Worm (Caenorhabditis elegans): ENCODE data around the gene cex-2.

The cex-2 gene

DNA sequence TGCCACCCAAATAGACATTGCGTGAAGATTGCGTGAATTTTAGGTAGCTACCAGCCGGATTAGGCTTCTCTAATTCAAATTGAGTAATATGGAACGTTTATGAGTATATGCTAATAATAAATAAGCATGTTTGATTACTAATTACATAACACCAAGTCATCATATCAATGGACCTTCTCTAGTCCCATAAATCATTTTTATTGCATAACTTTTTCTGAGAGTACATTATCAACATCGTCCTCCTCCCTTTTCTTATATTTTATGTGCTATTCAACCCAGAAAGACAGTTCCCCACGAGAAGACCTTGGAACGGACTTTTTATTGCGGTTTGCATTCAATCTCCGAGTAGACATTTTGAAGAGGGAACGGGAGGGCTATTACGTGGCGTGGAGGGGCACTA, 22.9 kb downstream of the cex-2 start:
- TF ChIP-seq M03D4.4 (tag; optimal IDR thresholded peaks at IDR 0.05), result peak; percentile 27
- no peak for TF ChIP-seq unc-39 (tag; optimal IDR thresholded peaks at IDR 0.05)
- peak; percentile 7 for TF ChIP-seq ztf-11 (tag; optimal IDR thresholded peaks at IDR 0.05)
- TF ChIP-seq ceh-39 (tag; optimal IDR thresholded peaks at IDR 0.05), result no peak
- TF ChIP-seq cnd-1 (tag; optimal IDR thresholded peaks at IDR 0.05), result no peak
- TF ChIP-seq snpc-4 (tag; optimal IDR thresholded peaks at IDR 0.05), result no peak
- peak; percentile 49 for TF ChIP-seq sptf-1 (tag; optimal IDR thresholded peaks at IDR 0.05)
- no peak for TF ChIP-seq mep-1 (tag; optimal IDR thresholded peaks at IDR 0.05)
- no peak for TF ChIP-seq hlh-1 (tag; optimal IDR thresholded peaks at IDR 0.05)
- no peak for TF ChIP-seq mls-2 (tag; optimal IDR thresholded peaks at IDR 0.05)
- TF ChIP-seq tbx-8 (GFP tag; optimal IDR thresholded peaks at IDR 0.05), result no peak
- TF ChIP-seq zip-8 (tag; optimal IDR thresholded peaks at IDR 0.05), result peak; percentile 14
- TF ChIP-seq lsy-2 (tag; optimal IDR thresholded peaks at IDR 0.05), result no peak
- peak; percentile 79 for TF ChIP-seq nhr-2 (tag; optimal IDR thresholded peaks at IDR 0.05)
- TF ChIP-seq nhr-237 (tag; optimal IDR thresholded peaks at IDR 0.05), result no peak
- TF ChIP-seq nhr-76 (tag; optimal IDR thresholded peaks at IDR 0.05), result no peak
- no peak for TF ChIP-seq blmp-1 (tag; optimal IDR thresholded peaks at IDR 0.05)
- no peak for TF ChIP-seq unc-120 (tag; optimal IDR thresholded peaks at IDR 0.05; ENCODE audit: poor library complexity, severe bottlenecking)
- TF ChIP-seq lin-13 (tag; optimal IDR thresholded peaks at IDR 0.05), result no peak
- TF ChIP-seq elt-3 (tag; optimal IDR thresholded peaks at IDR 0.05), result no peak
- no peak for TF ChIP-seq bed-3 (GFP tag; optimal IDR thresholded peaks at IDR 0.05)
- peak; percentile 50 for TF ChIP-seq ces-1 (GFP tag; optimal IDR thresholded peaks at IDR 0.05)
- peak; percentile 21 for TF ChIP-seq lin-32 (GFP tag; optimal IDR thresholded peaks at IDR 0.05)
- TF ChIP-seq unc-62 (GFP tag; optimal IDR thresholded peaks at IDR 0.05), result peak; percentile 65
- peak; percentile 46 for TF ChIP-seq mab-5 (tag; optimal IDR thresholded peaks at IDR 0.05)
- no peak for TF ChIP-seq ceh-43 (GFP tag; optimal IDR thresholded peaks at IDR 0.05)
- peak; percentile 7 for TF ChIP-seq nhr-12 (tag; optimal IDR thresholded peaks at IDR 0.05)
- TF ChIP-seq ham-2 (GFP tag; optimal IDR thresholded peaks at IDR 0.05), result peak; percentile 18
- TF ChIP-seq sem-2 (GFP tag; optimal IDR thresholded peaks at IDR 0.05), result no peak
- TF ChIP-seq flh-1 (GFP tag; optimal IDR thresholded peaks at IDR 0.05), result no peak
- TF ChIP-seq elt-1 (tag; optimal IDR thresholded peaks at IDR 0.05; ENCODE audit: borderline replicate concordance, insufficient read depth), result no peak
- no peak for TF ChIP-seq drap-1 (GFP tag; optimal IDR thresholded peaks at IDR 0.05)
- no peak for TF ChIP-seq nhr-28 (tag; optimal IDR thresholded peaks at IDR 0.05)
- no peak for TF ChIP-seq ceh-83 (GFP tag; optimal IDR thresholded peaks at IDR 0.05)
- TF ChIP-seq pha-4 (tag; optimal IDR thresholded peaks at IDR 0.05), result no peak

DNA sequence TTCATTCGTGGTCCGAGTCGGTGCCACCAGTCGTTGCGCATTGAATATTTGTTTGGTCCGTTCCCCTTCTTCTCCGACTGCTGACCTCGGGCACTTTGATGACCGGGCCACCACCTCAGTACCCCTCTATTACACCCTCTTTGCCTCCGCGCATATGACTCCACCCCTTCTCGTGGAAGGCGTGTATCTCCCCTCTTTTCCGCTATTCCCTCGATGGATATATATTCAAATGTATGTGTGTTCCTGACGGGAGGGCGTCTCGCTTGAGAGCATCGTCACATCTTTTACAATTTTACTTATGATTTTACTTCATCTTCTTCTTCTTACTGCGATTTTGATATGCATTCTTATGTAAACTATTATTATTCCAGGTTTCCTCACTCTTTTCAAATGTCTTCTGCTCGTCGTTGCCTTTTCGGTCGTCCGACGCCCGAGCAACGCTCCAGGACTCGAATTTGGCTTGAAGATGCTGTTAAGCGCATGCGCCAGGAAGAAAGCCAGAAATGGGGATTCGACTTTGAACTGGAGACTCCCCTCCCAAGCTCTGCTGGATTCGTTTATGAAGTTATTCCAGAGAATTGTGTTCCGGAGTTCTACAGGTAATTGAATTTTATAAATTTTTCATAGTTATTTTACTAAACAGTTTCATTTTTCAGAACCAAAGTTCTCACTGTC, 24.2 kb downstream of the cex-2 start, which contains the start of gene cki-1:
Gene cki-1 (plus strand): TSS at position 372 of the 675 bp plus-strand sequence.
- no peak for TF ChIP-seq lsy-2 (tag; optimal IDR thresholded peaks at IDR 0.05)
- no peak for TF ChIP-seq sem-2 (GFP tag; optimal IDR thresholded peaks at IDR 0.05)
- no peak for TF ChIP-seq ceh-39 (tag; optimal IDR thresholded peaks at IDR 0.05)
- no peak for TF ChIP-seq unc-62 (GFP tag; optimal IDR thresholded peaks at IDR 0.05)
- TF ChIP-seq snpc-4 (tag; optimal IDR thresholded peaks at IDR 0.05), result no peak
- TF ChIP-seq bed-3 (GFP tag; optimal IDR thresholded peaks at IDR 0.05), result no peak
- peak; percentile 42 for TF ChIP-seq mls-2 (tag; optimal IDR thresholded peaks at IDR 0.05)
- TF ChIP-seq elt-1 (tag; optimal IDR thresholded peaks at IDR 0.05; ENCODE audit: borderline replicate concordance, insufficient read depth), result peak; percentile 23
- TF ChIP-seq pha-4 (tag; optimal IDR thresholded peaks at IDR 0.05), result peak; percentile 25
- peak; percentile 8 for TF ChIP-seq lin-13 (tag; optimal IDR thresholded peaks at IDR 0.05)
- no peak for TF ChIP-seq blmp-1 (tag; optimal IDR thresholded peaks at IDR 0.05)
- TF ChIP-seq ceh-83 (GFP tag; optimal IDR thresholded peaks at IDR 0.05), result no peak
- peak; percentile 98 for TF ChIP-seq nhr-2 (tag; optimal IDR thresholded peaks at IDR 0.05)
- TF ChIP-seq zip-8 (tag; optimal IDR thresholded peaks at IDR 0.05), result no peak
- TF ChIP-seq nhr-12 (tag; optimal IDR thresholded peaks at IDR 0.05), result no peak
- TF ChIP-seq sptf-1 (tag; optimal IDR thresholded peaks at IDR 0.05), result peak; percentile 77
- peak; percentile 54 for TF ChIP-seq hlh-1 (tag; optimal IDR thresholded peaks at IDR 0.05)
- no peak for TF ChIP-seq nhr-28 (tag; optimal IDR thresholded peaks at IDR 0.05)
- no peak for TF ChIP-seq cnd-1 (tag; optimal IDR thresholded peaks at IDR 0.05)
- peak; percentile 15 for TF ChIP-seq ceh-43 (GFP tag; optimal IDR thresholded peaks at IDR 0.05)
- TF ChIP-seq drap-1 (GFP tag; optimal IDR thresholded peaks at IDR 0.05), result peak; percentile 29
- TF ChIP-seq lin-32 (GFP tag; optimal IDR thresholded peaks at IDR 0.05), result no peak
- TF ChIP-seq ztf-11 (tag; optimal IDR thresholded peaks at IDR 0.05), result peak; percentile 57
- TF ChIP-seq nhr-76 (tag; optimal IDR thresholded peaks at IDR 0.05), result no peak
- TF ChIP-seq flh-1 (GFP tag; optimal IDR thresholded peaks at IDR 0.05), result no peak
- TF ChIP-seq ces-1 (GFP tag; optimal IDR thresholded peaks at IDR 0.05), result no peak
- no peak for TF ChIP-seq unc-39 (tag; optimal IDR thresholded peaks at IDR 0.05)
- TF ChIP-seq tbx-8 (GFP tag; optimal IDR thresholded peaks at IDR 0.05), result no peak
- TF ChIP-seq ham-2 (GFP tag; optimal IDR thresholded peaks at IDR 0.05), result peak; percentile 3
- no peak for TF ChIP-seq elt-3 (tag; optimal IDR thresholded peaks at IDR 0.05)
- TF ChIP-seq nhr-237 (tag; optimal IDR thresholded peaks at IDR 0.05), result no peak
- no peak for TF ChIP-seq mab-5 (tag; optimal IDR thresholded peaks at IDR 0.05)
- TF ChIP-seq M03D4.4 (tag; optimal IDR thresholded peaks at IDR 0.05), result peak; percentile 55
- peak; percentile 49 for TF ChIP-seq unc-120 (tag; optimal IDR thresholded peaks at IDR 0.05; ENCODE audit: poor library complexity, severe bottlenecking)
- TF ChIP-seq mep-1 (tag; optimal IDR thresholded peaks at IDR 0.05), result no peak
